Worm (Caenorhabditis elegans) whole organism, mixed stage, embryonic: ENCODE measurements around the gene mboa-6.

Source experiments
- M03D4.4 ChIP-seq: sonication (generic microtip); optimal IDR thresholded peaks from 2 replicates; lab custom pipeline; 2017; ENCODE audit warnings: mild to moderate bottlenecking, missing genetic modification characterization, missing compliant biosample characterization
- blmp-1 ChIP-seq: fragments of 150-350 bp; optimal IDR thresholded peaks from 2 replicates; lab custom pipeline; 2014; ENCODE audit warnings: missing biosample characterization, missing genetic modification characterization
- ceh-39 ChIP-seq: fragments of 150-350 bp; optimal IDR thresholded peaks from 2 replicates; lab custom pipeline; 2014; ENCODE audit warnings: missing biosample characterization, missing genetic modification characterization
- ceh-43 ChIP-seq: fragments of 200-800 bp; sonication (Bioruptor generic); optimal IDR thresholded peaks from 2 replicates; lab custom pipeline; 2018; ENCODE audit warnings: mild to moderate bottlenecking, missing genetic modification characterization, moderate library complexity, missing compliant biosample characterization
- ces-1 ChIP-seq: fragments of 150-350 bp; optimal IDR thresholded peaks from 2 replicates; lab custom pipeline; 2014; ENCODE audit warnings: missing biosample characterization, missing genetic modification reagents, missing genetic modification characterization
- drap-1 ChIP-seq: fragments of 200-800 bp; sonication (Bioruptor generic); optimal IDR thresholded peaks from 3 replicates; lab custom pipeline; 2018; ENCODE audit warnings: mild to moderate bottlenecking, missing genetic modification characterization, missing compliant biosample characterization
- elt-1 ChIP-seq: sonication (generic microtip); optimal IDR thresholded peaks from 2 replicates; lab custom pipeline; 2017; ENCODE audit warnings: missing genetic modification characterization, mild to moderate bottlenecking, missing compliant biosample characterization, antibody characterized with exemption, moderate library complexity, borderline replicate concordance; ENCODE audit not compliant: insufficient read depth
- elt-3 ChIP-seq: fragments of 150-350 bp; optimal IDR thresholded peaks from 2 replicates; lab custom pipeline; 2014; ENCODE audit warnings: missing biosample characterization, missing genetic modification characterization
- flh-1 ChIP-seq: fragments of 200-800 bp; sonication (Bioruptor generic); optimal IDR thresholded peaks from 2 replicates; lab custom pipeline; 2018; ENCODE audit warnings: mild to moderate bottlenecking, missing genetic modification characterization, moderate library complexity, missing compliant biosample characterization
- ham-2 ChIP-seq: fragments of 200-800 bp; sonication (Bioruptor generic); optimal IDR thresholded peaks from 2 replicates; lab custom pipeline; 2018; ENCODE audit warnings: mild to moderate bottlenecking, missing genetic modification characterization, missing compliant biosample characterization
- hlh-1 ChIP-seq: fragments of 150-350 bp; optimal IDR thresholded peaks from 2 replicates; lab custom pipeline; 2014; ENCODE audit warnings: missing biosample characterization, missing genetic modification reagents, missing genetic modification characterization
- lin-13 ChIP-seq: fragments of 150-350 bp; optimal IDR thresholded peaks from 2 replicates; lab custom pipeline; 2014; ENCODE audit warnings: missing biosample characterization, missing genetic modification characterization
- lin-32 ChIP-seq: fragments of 200-800 bp; sonication (Bioruptor generic); optimal IDR thresholded peaks from 2 replicates; lab custom pipeline; 2018; ENCODE audit warnings: mild to moderate bottlenecking, missing genetic modification characterization, missing compliant biosample characterization
- lsy-2 ChIP-seq: fragments of 150-350 bp; optimal IDR thresholded peaks from 2 replicates; lab custom pipeline; 2014; ENCODE audit warnings: missing biosample characterization, missing genetic modification characterization
- mep-1 ChIP-seq: fragments of 150-350 bp; optimal IDR thresholded peaks from 2 replicates; lab custom pipeline; 2017; ENCODE audit warnings: missing biosample characterization, missing genetic modification reagents, missing genetic modification characterization, inconsistent platforms
- mls-2 ChIP-seq: sonication (generic microtip); optimal IDR thresholded peaks from 2 replicates; lab custom pipeline; 2016; ENCODE audit warnings: mild to moderate bottlenecking, missing genetic modification characterization, moderate library complexity, missing compliant biosample characterization
- nhr-12 ChIP-seq: fragments of 150-350 bp; optimal IDR thresholded peaks from 2 replicates; lab custom pipeline; 2014; ENCODE audit warnings: missing biosample characterization, missing genetic modification characterization
- nhr-2 ChIP-seq: fragments of 150-350 bp; optimal IDR thresholded peaks from 2 replicates; lab custom pipeline; 2014; ENCODE audit warnings: missing biosample characterization, missing genetic modification characterization
- nhr-237 ChIP-seq: fragments of 150-350 bp; optimal IDR thresholded peaks from 2 replicates; lab custom pipeline; 2014; ENCODE audit warnings: missing biosample characterization, missing genetic modification characterization
- nhr-76 ChIP-seq: sonication (generic microtip); optimal IDR thresholded peaks from 2 replicates; lab custom pipeline; 2017; ENCODE audit warnings: missing biosample characterization, missing genetic modification characterization
- pha-4 ChIP-seq: fragments of 150-350 bp; optimal IDR thresholded peaks from 2 replicates; lab custom pipeline; 2018; ENCODE audit warnings: missing biosample characterization, missing genetic modification reagents, missing genetic modification characterization
- snpc-4 ChIP-seq: fragments of 150-350 bp; optimal IDR thresholded peaks from 2 replicates; lab custom pipeline; 2014; ENCODE audit warnings: missing biosample characterization, missing genetic modification characterization
- sptf-1 ChIP-seq: sonication (generic microtip); optimal IDR thresholded peaks from 2 replicates; lab custom pipeline; 2017; ENCODE audit warnings: mild to moderate bottlenecking, missing genetic modification characterization, moderate library complexity, missing compliant biosample characterization
- unc-120 ChIP-seq: sonication (generic microtip); optimal IDR thresholded peaks from 2 replicates; lab custom pipeline; 2017; ENCODE audit warnings: missing genetic modification characterization, missing compliant biosample characterization; ENCODE audit not compliant: poor library complexity, severe bottlenecking
- unc-39 ChIP-seq: fragments of 150-350 bp; optimal IDR thresholded peaks from 2 replicates; lab custom pipeline; 2014; ENCODE audit warnings: missing biosample characterization, missing genetic modification characterization
- unc-62 ChIP-seq: fragments of 150-350 bp; optimal IDR thresholded peaks from 2 replicates; lab custom pipeline; 2014; ENCODE audit warnings: missing biosample characterization, missing genetic modification reagents, missing genetic modification characterization

The mboa-6 gene

DNA sequence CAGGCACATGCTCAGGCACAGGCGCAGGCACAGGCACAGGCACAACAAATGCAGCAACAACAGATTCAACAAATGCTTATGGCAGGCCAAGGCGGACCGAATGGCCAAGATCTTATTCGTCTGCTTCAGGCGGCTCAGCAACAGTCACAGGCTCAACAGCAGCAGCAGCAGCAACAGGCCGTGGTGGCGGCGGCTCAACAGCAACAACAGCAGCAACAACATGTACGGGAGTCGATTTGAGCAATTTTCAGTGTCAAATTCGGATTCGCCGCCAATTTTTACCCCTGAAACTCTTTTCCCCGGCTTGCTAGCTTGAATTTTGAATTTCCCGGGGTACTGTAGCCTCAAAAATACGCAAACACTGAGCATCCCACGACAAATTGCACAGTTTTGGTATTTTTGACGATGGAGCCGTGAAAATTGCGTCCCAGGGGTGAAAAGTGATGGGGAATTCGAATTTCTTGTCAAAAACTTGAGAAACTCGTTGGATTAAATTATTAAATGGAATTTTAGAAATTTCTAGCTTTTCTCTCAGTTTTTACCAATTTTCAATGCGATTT lies 23.8 kb downstream of the mboa-6 start:
- TF ChIP-seq pha-4 = no peak
- no peak for TF ChIP-seq nhr-76 (tag; lab: Kevin White, UChicago)
- TF ChIP-seq elt-1 = no peak
- TF ChIP-seq lsy-2 (tag; lab: Kevin White, UChicago) = peak; percentile 69
- no peak for TF ChIP-seq ceh-43 (GFP tag; lab: Kevin White, UChicago)
- no peak for TF ChIP-seq M03D4.4
- TF ChIP-seq unc-39 (tag; lab: Kevin White, UChicago) = no peak
- TF ChIP-seq mep-1 = no peak
- no peak for TF ChIP-seq unc-120 (tag; lab: Kevin White, UChicago)
- TF ChIP-seq blmp-1 (tag; lab: Kevin White, UChicago) = no peak
- peak; percentile 35 for TF ChIP-seq lin-13 (tag; lab: Kevin White, UChicago)
- no peak for TF ChIP-seq snpc-4 (tag; lab: Kevin White, UChicago)
- TF ChIP-seq nhr-12 = no peak
- no peak for TF ChIP-seq lin-32 (GFP tag; lab: Kevin White, UChicago)
- TF ChIP-seq nhr-2 (tag; lab: Kevin White, UChicago) = no peak
- TF ChIP-seq hlh-1 (tag; lab: Kevin White, UChicago) = no peak

- no peak for TF ChIP-seq flh-1 (GFP tag; lab: Kevin White, UChicago)
Observed at ce11 chrIII:1934141-1934540, 27.6 kb downstream of the mboa-6 start.

DNA sequence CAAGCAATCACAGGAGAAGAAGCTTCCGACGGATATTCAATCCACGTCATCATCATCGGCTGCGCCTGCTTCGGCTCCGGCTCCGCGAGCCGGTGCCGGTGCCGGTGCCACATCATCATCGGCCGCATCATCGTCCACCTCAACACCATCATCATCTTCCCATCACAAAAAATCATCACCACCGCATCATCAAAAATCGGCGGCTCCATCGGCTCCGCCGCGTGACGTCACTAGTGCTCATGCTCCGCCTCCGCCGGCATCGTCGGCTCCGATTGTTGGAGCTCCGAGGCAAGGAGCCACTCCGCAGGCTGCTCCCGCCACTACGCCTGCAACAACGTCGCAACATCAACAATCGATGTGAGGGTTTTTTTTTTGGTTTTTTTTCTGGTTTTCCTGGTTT lies 29.7 kb downstream of the mboa-6 start:
- no peak for TF ChIP-seq nhr-12
- no peak for TF ChIP-seq sptf-1 (tag; lab: Kevin White, UChicago)
- no peak for TF ChIP-seq lin-32 (GFP tag; lab: Kevin White, UChicago)
- no peak for TF ChIP-seq unc-120 (tag; lab: Kevin White, UChicago)
- TF ChIP-seq mep-1 = no peak
- TF ChIP-seq ceh-39 (tag; lab: Kevin White, UChicago) = no peak
- TF ChIP-seq nhr-237 = no peak
- TF ChIP-seq hlh-1 (tag; lab: Kevin White, UChicago) = no peak
- no peak for TF ChIP-seq blmp-1 (tag; lab: Kevin White, UChicago)

DNA sequence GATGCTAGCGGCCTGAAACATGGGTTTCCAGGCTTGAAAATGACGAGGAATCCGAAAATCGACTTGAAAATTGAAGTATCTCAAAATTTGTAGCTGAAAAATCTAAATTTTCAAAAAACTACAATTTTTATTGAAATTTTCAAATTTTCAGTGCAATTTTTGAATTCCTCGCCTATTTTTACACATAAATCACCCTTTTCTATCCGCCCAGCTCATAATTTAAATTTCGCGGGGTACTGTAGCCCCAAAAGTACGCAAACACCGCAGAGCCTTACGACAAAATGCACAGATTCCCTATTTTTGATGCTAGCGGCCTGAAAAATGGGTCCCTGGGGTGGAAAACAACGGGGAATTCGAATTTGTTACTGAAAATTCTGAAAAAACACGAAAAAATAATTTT lies 30.2 kb downstream of the mboa-6 start:
- TF ChIP-seq mls-2 (tag; lab: Kevin White, UChicago) = no peak
- TF ChIP-seq lsy-2 (tag; lab: Kevin White, UChicago) = peak; percentile 12

DNA sequence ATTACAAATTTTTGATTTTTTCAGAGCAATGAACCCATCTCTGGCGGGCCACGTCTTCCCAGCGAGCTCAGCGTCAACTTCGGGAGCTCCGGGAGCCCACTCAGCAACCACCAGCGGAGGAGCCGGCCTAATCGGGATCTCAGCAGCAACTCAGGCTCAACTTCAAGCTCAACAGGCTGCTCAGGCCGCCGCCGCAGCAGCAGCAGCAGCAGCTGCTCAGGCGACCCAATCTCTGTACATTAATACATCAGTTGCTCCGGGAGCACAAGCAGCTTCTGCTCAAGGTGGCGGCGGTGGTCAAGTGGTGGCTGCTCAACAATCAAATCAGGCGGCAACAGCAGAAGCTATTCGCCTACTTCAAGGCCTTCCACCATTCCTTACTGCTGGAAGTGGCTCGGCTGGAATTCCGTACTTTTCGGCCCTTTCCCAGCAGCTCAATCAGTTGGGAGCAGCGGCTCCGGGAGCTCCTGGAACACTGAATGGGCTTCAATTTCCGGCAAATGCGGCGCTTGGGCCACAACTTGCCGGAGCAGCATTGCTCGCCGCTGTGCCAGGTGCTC lies 31.0 kb downstream of the mboa-6 start:
- TF ChIP-seq elt-1 (no peak), flh-1 (GFP tag; lab: Kevin White, UChicago) (no peak), ham-2 (GFP tag; lab: Kevin White, UChicago) (no peak), ces-1 (GFP tag; lab: Kevin White, UChicago) (no peak)
- TF ChIP-seq, all 35 proteins: peak for 0

DNA sequence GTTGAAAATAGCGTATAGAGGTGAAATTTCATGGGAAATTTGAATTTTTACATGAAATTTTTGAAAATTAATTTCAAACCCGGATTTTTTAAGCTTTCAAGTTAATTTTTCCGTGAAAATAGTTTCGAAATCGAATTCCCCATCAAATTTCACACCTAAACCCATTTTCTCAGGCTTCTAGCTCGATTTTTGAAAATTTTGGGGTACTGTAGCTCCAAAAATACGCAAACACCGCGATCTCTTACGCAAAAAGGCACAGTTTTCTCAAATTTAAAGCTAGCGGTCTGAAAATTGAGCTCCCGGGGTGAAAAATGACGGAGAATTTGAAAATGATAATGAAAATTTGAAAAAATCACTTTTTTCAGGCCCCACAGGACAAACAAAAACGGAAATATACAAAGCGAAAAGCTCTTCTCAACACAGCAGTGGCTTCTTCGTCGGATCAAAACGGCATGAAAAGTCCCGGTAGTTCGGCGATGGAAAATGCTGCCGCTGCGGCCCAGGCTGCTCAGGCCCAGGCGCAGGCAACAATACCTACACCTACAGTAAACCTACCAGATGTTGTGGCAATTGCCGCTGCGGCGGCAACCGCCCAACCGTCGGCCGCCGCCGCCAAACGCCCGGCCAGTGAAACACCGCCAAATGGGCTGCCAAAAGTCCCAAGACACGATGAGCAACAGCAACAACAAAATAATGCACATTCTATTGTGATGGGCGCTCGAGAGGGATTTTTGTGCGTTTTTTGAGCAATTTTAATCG lies 32.8 kb downstream of the mboa-6 start:
- TF ChIP-seq unc-39 (tag; lab: Kevin White, UChicago) (no peak), lin-13 (tag; lab: Kevin White, UChicago) (peak; percentile 11), ces-1 (GFP tag; lab: Kevin White, UChicago) (no peak), flh-1 (GFP tag; lab: Kevin White, UChicago) (no peak), sptf-1 (tag; lab: Kevin White, UChicago) (no peak), snpc-4 (tag; lab: Kevin White, UChicago) (no peak), hlh-1 (tag; lab: Kevin White, UChicago) (no peak), nhr-2 (tag; lab: Kevin White, UChicago) (no peak), lsy-2 (tag; lab: Kevin White, UChicago) (peak; percentile 3), nhr-76 (tag; lab: Kevin White, UChicago) (no peak), mls-2 (tag; lab: Kevin White, UChicago) (no peak), unc-120 (tag; lab: Kevin White, UChicago) (no peak), ceh-39 (tag; lab: Kevin White, UChicago) (no peak), drap-1 (GFP tag; lab: Kevin White, UChicago) (no peak), elt-3 (no peak), unc-62 (no peak), mep-1 (no peak)
